Fruit fly (Drosophila melanogaster) Kc167 (cell line): Measurements from ENCODE around the gene IA-2.

ENCODE experiments used
- Myc ChIP-seq: fragments of >200 bp; optimal IDR thresholded peaks from 2 replicates; lab custom pipeline; 2017; ENCODE audit warnings: missing external identifiers
- h ChIP-seq: fragments of >200 bp; optimal IDR thresholded peaks from 3 replicates; lab custom pipeline; 2018; ENCODE audit warnings: missing external identifiers
- insv ChIP-seq: fragments of >200 bp; optimal IDR thresholded peaks from 3 replicates; lab custom pipeline; 2018; ENCODE audit warnings: missing external identifiers
- psq ChIP-seq: fragments of >200 bp; optimal IDR thresholded peaks from 2 replicates; lab custom pipeline; 2017; ENCODE audit warnings: missing external identifiers
- ttk ChIP-seq: sonication (Bioruptor generic); optimal IDR thresholded peaks from 2 replicates; lab custom pipeline; 2017; ENCODE audit warnings: missing external identifiers

DNA sequence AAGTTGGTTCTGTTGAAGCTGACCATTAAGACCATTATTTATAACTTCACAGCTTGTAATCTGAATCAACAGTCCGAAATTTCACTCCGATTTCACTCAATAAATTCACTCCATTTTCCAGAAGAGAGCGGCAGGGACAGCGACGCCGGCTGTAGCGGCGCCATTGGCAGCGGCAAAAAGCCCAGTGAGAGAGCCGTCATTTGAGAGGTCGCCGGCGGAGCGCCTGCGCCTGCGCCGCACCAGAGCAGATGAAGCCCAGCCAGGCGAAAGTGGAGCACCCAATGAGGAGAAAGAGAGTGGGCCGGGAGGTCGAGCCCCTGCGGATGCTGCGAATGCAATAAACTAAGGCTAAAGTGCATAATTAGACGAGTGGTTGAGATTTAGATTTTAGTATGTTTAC, 34.8 kb upstream of the IA-2 start:
- TF ChIP-seq h (lab: Kevin White, UChicago) (no peak), Myc (lab: Kevin White, UChicago) (no peak), ttk (no peak), insv (lab: Kevin White, UChicago) (no peak), psq (lab: Kevin White, UChicago) (no peak)
